Worm (Caenorhabditis elegans): ENCODE data around the gene bcas-2.

Gene bcas-2

ce11 chrIII:6260115-6260514 is 14.5 kb upstream of the bcas-2 start, which contains the start of gene srg-2:
srg-2 (minus strand) TSS chrIII:6260215.
- TF ChIP-seq nhr-21 (tag; optimal IDR thresholded peaks at IDR 0.05) (no peak), nhr-10 (tag; optimal IDR thresholded peaks at IDR 0.05) (no peak), nhr-129 (tag; optimal IDR thresholded peaks at IDR 0.05) (no peak), ama-1 (optimal IDR thresholded peaks at IDR 0.05) (no peak), skn-1 (tag; optimal IDR thresholded peaks at IDR 0.05) (no peak), ZK546.5 (tag; optimal IDR thresholded peaks at IDR 0.05) (no peak), unc-39 (tag; optimal IDR thresholded peaks at IDR 0.05) (no peak), snpc-4 (tag; optimal IDR thresholded peaks at IDR 0.05) (no peak), egl-27 (tag; optimal IDR thresholded peaks at IDR 0.05) (no peak), sma-9 (GFP tag; optimal IDR thresholded peaks at IDR 0.05) (no peak), sma-9 (tag; optimal IDR thresholded peaks at IDR 0.05) (no peak), nhr-237 (tag; optimal IDR thresholded peaks at IDR 0.05) (no peak), lin-39 (tag; optimal IDR thresholded peaks at IDR 0.05) (no peak), nhr-11 (tag; optimal IDR thresholded peaks at IDR 0.05) (no peak), ztf-4 (tag; optimal IDR thresholded peaks at IDR 0.05) (no peak), ztf-1 (GFP tag; conservative IDR thresholded peaks at IDR 0.05) (no peak), F13H6.1 (tag; optimal IDR thresholded peaks at IDR 0.05) (no peak), mab-5 (tag; optimal IDR thresholded peaks at IDR 0.05) (no peak), nhr-25 (tag; optimal IDR thresholded peaks at IDR 0.05) (no peak)

ce11 chrIII:6258262-6258661 is 12.6 kb upstream of the bcas-2 start, which contains the start of gene srg-1:
srg-1 (minus strand) TSS chrIII:6258362.
- TF ChIP-seq R02D3.7 (tag; optimal IDR thresholded peaks at IDR 0.05), result no peak
- no peak for TF ChIP-seq mdl-1 (tag; optimal IDR thresholded peaks at IDR 0.05)
- TF ChIP-seq lin-39 (tag; optimal IDR thresholded peaks at IDR 0.05), result no peak
- TF ChIP-seq ama-1 (optimal IDR thresholded peaks at IDR 0.05), result no peak
- TF ChIP-seq blmp-1 (tag; optimal IDR thresholded peaks at IDR 0.05; ENCODE audit: insufficient read depth), result no peak
- TF ChIP-seq C34F6.9 (tag; optimal IDR thresholded peaks at IDR 0.05), result no peak
- TF ChIP-seq elt-1 (tag; optimal IDR thresholded peaks at IDR 0.05), result no peak
- no peak for TF ChIP-seq fos-1 (tag; optimal IDR thresholded peaks at IDR 0.05)
- no peak for TF ChIP-seq nhr-77 (tag; optimal IDR thresholded peaks at IDR 0.05)
- no peak for TF ChIP-seq nhr-237 (tag; optimal IDR thresholded peaks at IDR 0.05)
- TF ChIP-seq nhr-6 (tag; optimal IDR thresholded peaks at IDR 0.05), result no peak
- no peak for TF ChIP-seq sem-4 (tag; optimal IDR thresholded peaks at IDR 0.05)
- TF ChIP-seq ztf-11 (tag; optimal IDR thresholded peaks at IDR 0.05), result no peak
- TF ChIP-seq sma-3 (GFP tag; optimal IDR thresholded peaks at IDR 0.05), result no peak
- TF ChIP-seq aly-2 (tag; optimal IDR thresholded peaks at IDR 0.05), result no peak
- no peak for TF ChIP-seq skn-1 (tag; optimal IDR thresholded peaks at IDR 0.05)

- TF ChIP-seq ceh-82 (tag; optimal IDR thresholded peaks at IDR 0.05), result no peak
- no peak for TF ChIP-seq Y55F3AM.14 (GFP tag; optimal IDR thresholded peaks at IDR 0.05)
- TF ChIP-seq nhr-6 (tag; optimal IDR thresholded peaks at IDR 0.05), result no peak
- TF ChIP-seq C34F6.9 (tag; optimal IDR thresholded peaks at IDR 0.05), result no peak
- TF ChIP-seq unc-55 (GFP tag; optimal IDR thresholded peaks at IDR 0.05), result no peak
Measured at ce11 chrIII:6256675-6257074, 11.0 kb upstream of the bcas-2 start, which contains the start of gene srg-9. srg-9 (minus strand) TSS chrIII:6256775.

- TF ChIP-seq ama-1 (optimal IDR thresholded peaks at IDR 0.05), result no peak
- no peak for TF ChIP-seq mbf-1 (tag; optimal IDR thresholded peaks at IDR 0.05)
- TF ChIP-seq ceh-16 (tag; optimal IDR thresholded peaks at IDR 0.05), result no peak
- no peak for TF ChIP-seq Y55F3AM.14 (GFP tag; optimal IDR thresholded peaks at IDR 0.05)
- TF ChIP-seq unc-39 (tag; optimal IDR thresholded peaks at IDR 0.05), result no peak
- TF ChIP-seq aly-2 (tag; optimal IDR thresholded peaks at IDR 0.05), result no peak
- no peak for TF ChIP-seq sma-3 (GFP tag; optimal IDR thresholded peaks at IDR 0.05)
- no peak for TF ChIP-seq nhr-237 (tag; optimal IDR thresholded peaks at IDR 0.05)
- no peak for TF ChIP-seq nhr-11 (tag; optimal IDR thresholded peaks at IDR 0.05)
- TF ChIP-seq nhr-12 (tag; optimal IDR thresholded peaks at IDR 0.05), result no peak
- TF ChIP-seq ztf-11 (tag; optimal IDR thresholded peaks at IDR 0.05), result no peak
- no peak for TF ChIP-seq peb-1 (tag; optimal IDR thresholded peaks at IDR 0.05)
- no peak for TF ChIP-seq nhr-129 (tag; optimal IDR thresholded peaks at IDR 0.05)
- no peak for TF ChIP-seq sem-4 (tag; optimal IDR thresholded peaks at IDR 0.05)
- TF ChIP-seq nhr-10 (tag; optimal IDR thresholded peaks at IDR 0.05), result no peak
- TF ChIP-seq nhr-6 (tag; optimal IDR thresholded peaks at IDR 0.05), result no peak
- TF ChIP-seq F13H6.1 (tag; optimal IDR thresholded peaks at IDR 0.05), result no peak
Measured at ce11 chrIII:6254737-6255136, 9.1 kb upstream of the bcas-2 start, which contains the start of gene srg-8. srg-8 (minus strand) TSS chrIII:6254837.
